Fruit fly (Drosophila melanogaster): ENCODE results near the gene tomboy20.

tomboy20 gene

DNA sequence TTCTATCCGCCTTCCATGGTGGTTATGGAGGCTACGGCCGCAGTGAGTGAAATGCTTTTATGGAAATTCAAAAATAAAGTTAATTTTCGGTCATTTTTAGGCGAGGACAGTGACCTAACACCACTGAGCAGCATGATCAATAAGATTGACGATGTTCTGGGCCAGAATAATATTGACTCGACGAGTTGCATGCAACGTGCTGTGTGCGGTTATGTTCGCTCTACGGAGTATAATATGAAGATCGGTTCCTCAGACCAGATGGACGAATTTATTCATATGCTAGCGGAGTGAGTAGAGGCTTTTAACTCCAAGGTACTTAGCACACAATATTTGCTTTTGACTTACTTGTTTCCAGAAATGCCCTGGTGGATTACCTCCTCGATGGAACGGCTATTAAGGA is 44.4 kb upstream of the tomboy20 start:
- TF ChIP-seq Ets65A (GFP tag) (peak; percentile 69), CG5180 (GFP tag; optimal IDR thresholded peaks at IDR 0.05) (peak; percentile 67), CG17361 (GFP tag; IDR thresholded peaks at IDR 0.05) (no peak), Dfd (GFP tag; optimal IDR thresholded peaks at IDR 0.05) (no peak), CG32767 (GFP tag; IDR thresholded peaks at IDR 0.05) (no peak), Bgb (GFP tag; IDR thresholded peaks at IDR 0.05; ENCODE audit: partially characterized antibody) (no peak)

DNA sequence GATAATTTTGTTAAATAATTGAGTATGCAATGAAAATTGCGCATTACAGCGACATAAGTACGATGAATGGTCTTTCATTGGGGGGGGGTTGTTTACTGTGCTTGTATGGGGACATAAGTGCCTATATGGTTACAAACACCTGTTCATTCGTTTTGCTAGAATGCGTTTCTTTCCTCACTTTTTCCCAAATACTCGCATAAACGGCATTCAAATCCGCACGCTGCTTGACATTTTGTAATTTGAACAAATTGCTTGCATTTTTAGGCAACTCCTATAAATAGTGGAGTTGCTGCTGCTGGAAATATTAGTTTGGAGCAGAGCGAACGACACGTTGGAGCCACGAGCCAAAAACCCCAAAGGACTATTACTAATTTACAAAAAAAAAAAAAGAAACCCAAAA is 43.5 kb upstream of the tomboy20 start, which contains the start of gene Desi:
TSS of gene Desi (plus strand) at position 301 of the 400 bp plus-strand sequence.
- no peak for TF ChIP-seq CG1233 (GFP tag; optimal IDR thresholded peaks at IDR 0.05)
- TF ChIP-seq pan (optimal IDR thresholded peaks at IDR 0.05), result no peak
- no peak for TF ChIP-seq pan (GFP tag; optimal IDR thresholded peaks at IDR 0.05 in 1 of 2, IDR thresholded peaks at IDR 0.05 in 1 of 2)
- no peak for TF ChIP-seq CG6765 (GFP tag; optimal IDR thresholded peaks at IDR 0.05)
- TF ChIP-seq sim (GFP tag; IDR thresholded peaks at IDR 0.05), result no peak
- no peak for TF ChIP-seq Dip2 (GFP tag; IDR thresholded peaks at IDR 0.05)
- TF ChIP-seq CG2678 (tag; optimal IDR thresholded peaks at IDR 0.05), result no peak
- TF ChIP-seq Dip3 (GFP tag; optimal IDR thresholded peaks at IDR 0.05), result no peak

DNA sequence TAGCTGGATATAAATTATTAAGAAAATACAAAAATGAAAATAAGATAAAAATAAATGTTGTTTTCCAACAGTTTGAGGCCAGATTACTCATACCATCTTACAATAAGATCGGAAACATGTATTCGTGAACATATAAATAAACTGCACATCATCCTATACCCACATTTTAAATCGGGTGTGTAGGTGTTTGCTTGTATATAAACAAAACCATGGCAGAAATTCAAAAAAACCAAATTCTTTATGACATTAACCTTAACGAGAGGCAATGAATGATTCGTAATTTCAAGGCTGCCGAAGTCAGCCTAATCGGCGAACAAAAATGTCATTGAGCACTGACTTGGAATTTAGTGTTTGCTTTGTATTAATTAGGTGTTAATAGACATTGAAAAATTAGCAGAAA is 42.4 kb upstream of the tomboy20 start:
- TF ChIP-seq CG17186 (GFP tag; optimal IDR thresholded peaks at IDR 0.05) (no peak), fd96Cb (tag; optimal IDR thresholded peaks at IDR 0.05) (no peak), CG8478 (optimal IDR thresholded peaks at IDR 0.05) (no peak), sd (tag; optimal IDR thresholded peaks at IDR 0.05) (peak; percentile 90), sr (GFP tag; IDR thresholded peaks at IDR 0.05) (peak; percentile 83; the same call in 2 of the 3 replicates), ftz-f1 (GFP tag; optimal IDR thresholded peaks at IDR 0.05) (peak; percentile 38), Kr (GFP tag; optimal IDR thresholded peaks at IDR 0.05) (no peak), Nf-YC (tag; optimal IDR thresholded peaks at IDR 0.05) (no peak), caup (GFP tag; optimal IDR thresholded peaks at IDR 0.05; ENCODE audit: severe bottlenecking) (no peak), Oli (tag; optimal IDR thresholded peaks at IDR 0.05) (no peak), Dip3 (GFP tag; optimal IDR thresholded peaks at IDR 0.05) (no peak), D19B (GFP tag; optimal IDR thresholded peaks at IDR 0.05) (no peak), CG32772 (GFP tag; IDR thresholded peaks at IDR 0.05) (no peak), maf-S (GFP tag; optimal IDR thresholded peaks at IDR 0.05) (no peak), ara (GFP tag; IDR thresholded peaks at IDR 0.05) (no peak), Doc3 (GFP tag; IDR thresholded peaks at IDR 0.05; ENCODE audit: partially characterized antibody) (no peak), rib (GFP tag; IDR thresholded peaks at IDR 0.05) (no peak)

DNA sequence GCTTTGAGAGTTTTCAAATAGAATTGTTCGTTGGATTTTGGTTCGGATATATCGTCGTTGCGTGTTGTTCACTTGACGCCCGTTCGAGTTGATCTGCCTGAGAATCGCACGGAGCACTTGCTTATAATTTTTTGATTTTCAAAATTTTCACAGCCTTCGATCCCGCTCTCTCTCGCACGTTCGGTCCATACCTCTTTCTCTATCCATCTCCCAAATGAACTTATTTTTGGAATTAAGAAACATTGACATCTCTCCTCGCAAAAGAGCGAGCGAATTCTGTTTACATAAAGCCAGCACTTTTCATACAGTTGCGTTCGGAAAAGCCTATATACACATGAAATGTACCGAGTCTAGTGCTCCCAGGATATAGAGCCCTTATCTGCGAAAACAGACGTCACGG is 41.5 kb upstream of the tomboy20 start, which contains the start of the genes CG45076, CG45078 and fau:
TSS of gene CG45076 (minus strand) at position 101 of the 400 bp plus-strand sequence.
TSS of gene CG45078 (minus strand) at position 101 of the 400 bp plus-strand sequence.
TSS of gene fau (minus strand) at position 101 of the 400 bp plus-strand sequence.
- TF ChIP-seq Trl (optimal IDR thresholded peaks at IDR 0.05), result peak in 1 of 2 experiments; percentile 42
- TF ChIP-seq Trl (GFP tag; optimal IDR thresholded peaks at IDR 0.05), result no peak
- TF ChIP-seq schlank (tag; optimal IDR thresholded peaks at IDR 0.05), result no peak
- TF ChIP-seq Sry-β (GFP tag; optimal IDR thresholded peaks at IDR 0.05), result no peak
- TF ChIP-seq mam (GFP tag; optimal IDR thresholded peaks at IDR 0.05), result no peak
- no peak for TF ChIP-seq Eip74EF (GFP tag; optimal IDR thresholded peaks at IDR 0.05)
- no peak for TF ChIP-seq CG10321 (GFP tag; IDR thresholded peaks at IDR 0.05)
- 0 out of 3 replicates have a peak, but pooled peaks have one; percentile 11 for TF ChIP-seq CG2199 (GFP tag; IDR thresholded peaks at IDR 0.05)
- TF ChIP-seq CG12769 (tag; optimal IDR thresholded peaks at IDR 0.05), result peak; percentile 33
- TF ChIP-seq CG34224 (GFP tag; IDR thresholded peaks at IDR 0.05; ENCODE audit: partially characterized antibody), result 0 out of 3 replicates have a peak, but pooled peaks have one; percentile 27
- 0 out of 3 replicates have a peak, but pooled peaks have one; percentile 52 for TF ChIP-seq C15 (GFP tag; IDR thresholded peaks at IDR 0.05)
- TF ChIP-seq Pdp1 (GFP tag; optimal IDR thresholded peaks at IDR 0.05), result peak in 1 of 2 experiments; percentile 47
- 0 out of 3 replicates have a peak, but pooled peaks have one; percentile 7 for TF ChIP-seq CG11695 (GFP tag; IDR thresholded peaks at IDR 0.05)

Data from whole organism, embryonic.